Worm (Caenorhabditis elegans) whole organism, L4 larva: ENCODE data around the gene taf-7.2.

Source experiments
- D1046.2 ChIP-seq: fragments of 200-800 bp; sonication (Bioruptor generic); IDR thresholded peaks from 2 replicates; pipeline ENCODE4 v1.3.6; 2022; ENCODE audit warnings: missing genetic modification characterization, missing compliant biosample characterization
- F44E2.7 ChIP-seq: fragments of 200-800 bp; sonication (Bioruptor generic); IDR thresholded peaks from 2 replicates; pipeline ENCODE4 v2.1.2; 2022; ENCODE audit warnings: missing genetic modification characterization, missing compliant biosample characterization
- F49E8.2 ChIP-seq: sonication (generic microtip); optimal IDR thresholded peaks from 2 replicates; lab custom pipeline; 2016; ENCODE audit warnings: missing compliant biosample characterization, mild to moderate bottlenecking, missing genetic modification characterization, borderline replicate concordance
- R02D3.7 ChIP-seq: fragments of 150-350 bp; sonication (generic microtip); optimal IDR thresholded peaks from 3 replicates; lab custom pipeline; 2014; ENCODE audit warnings: missing biosample characterization, missing genetic modification characterization
- Y105C5A.15 ChIP-seq: fragments of 200-800 bp; sonication (Bioruptor generic); IDR thresholded peaks from 2 replicates; pipeline ENCODE4 v1.3.6; 2022; ENCODE audit warnings: missing genetic modification characterization, missing compliant biosample characterization
- Y48G9A.11 ChIP-seq: fragments of 200-800 bp; sonication (Bioruptor generic); IDR thresholded peaks from 2 replicates; pipeline ENCODE4 v1.3.6; 2022; ENCODE audit warnings: missing genetic modification reagents, missing genetic modification characterization, missing compliant biosample characterization
- aha-1 ChIP-seq: fragments of 150-350 bp; peaks from one replicate; lab custom pipeline; 2014; ENCODE audit warnings: missing biosample characterization, missing genetic modification characterization
- ama-1 ChIP-seq: fragments of 150-350 bp; optimal IDR thresholded peaks from 2 replicates; lab custom pipeline; 2014; ENCODE audit warnings: inconsistent platforms, mixed read lengths
- arid-1 ChIP-seq: fragments of 200-800 bp; sonication (Bioruptor generic); conservative IDR thresholded peaks from 2 replicates; pipeline ENCODE4 v1.3.6; 2022; ENCODE audit warnings: missing genetic modification reagents, missing genetic modification characterization, missing compliant biosample characterization
- ces-1 ChIP-seq: fragments of 150-350 bp; sonication (generic microtip); optimal IDR thresholded peaks from 4 replicates; lab custom pipeline; 2014; ENCODE audit warnings: missing biosample characterization, missing genetic modification reagents, missing genetic modification characterization
- cey-2 ChIP-seq: sonication (generic microtip); optimal IDR thresholded peaks from 3 replicates; lab custom pipeline; 2017; ENCODE audit warnings: missing genetic modification characterization, mild to moderate bottlenecking, missing compliant biosample characterization, antibody characterized with exemption, borderline replicate concordance; ENCODE audit not compliant: insufficient read depth
- daf-16 ChIP-seq, 3 experiments: sonication (generic microtip); optimal IDR thresholded peaks; 2 replicates each; lab custom pipeline; 2016 to 2017; ENCODE audit warnings: missing genetic modification characterization in 3 of 3, missing genetic modification reagents in 3 of 3, mild to moderate bottlenecking in 2 of 3, missing compliant biosample characterization in 2 of 3, missing biosample characterization in 1 of 3, moderate library complexity in 1 of 3
- dmd-6 ChIP-seq: fragments of 200-800 bp; sonication (Bioruptor generic); IDR thresholded peaks from 2 replicates; pipeline ENCODE4 v1.3.6; 2022; ENCODE audit warnings: missing genetic modification reagents, missing genetic modification characterization, missing compliant biosample characterization
- dmd-8 ChIP-seq: fragments of 200-800 bp; sonication (Bioruptor generic); IDR thresholded peaks from 2 replicates; pipeline ENCODE4 v1.3.6; 2022; ENCODE audit warnings: missing genetic modification characterization, missing compliant biosample characterization
- dpl-1 ChIP-seq: fragments of 150-350 bp; optimal IDR thresholded peaks from 2 replicates; lab custom pipeline; 2014; ENCODE audit warnings: missing biosample characterization, missing genetic modification reagents, missing genetic modification characterization
- dve-1 ChIP-seq: sonication (generic microtip); optimal IDR thresholded peaks from 2 replicates; lab custom pipeline; 2017; ENCODE audit warnings: antibody characterized with exemption, mild to moderate bottlenecking, missing genetic modification characterization, missing compliant biosample characterization; ENCODE audit not compliant: insufficient read depth
- fkh-10 ChIP-seq: fragments of 150-350 bp; optimal IDR thresholded peaks from 2 replicates; lab custom pipeline; 2014; ENCODE audit warnings: missing biosample characterization, missing genetic modification reagents, missing genetic modification characterization
- hif-1 ChIP-seq, 2 experiments: sonication (generic microtip); optimal IDR thresholded peaks; 2 replicates each; lab custom pipeline; 2016 to 2017; ENCODE audit warnings: missing compliant biosample characterization in 2 of 2, missing genetic modification characterization in 2 of 2, missing genetic modification reagents in 2 of 2, missing genotype in 2 of 2, mild to moderate bottlenecking in 1 of 2
- lim-7 ChIP-seq: fragments of 200-800 bp; sonication (Bioruptor generic); IDR thresholded peaks from 2 replicates; pipeline ENCODE4 v1.3.6; 2022; ENCODE audit warnings: missing genetic modification characterization, missing compliant biosample characterization
- lin-38 ChIP-seq: fragments of 200-800 bp; sonication (Bioruptor generic); IDR thresholded peaks from 2 replicates; pipeline ENCODE4 v1.3.6; 2022; ENCODE audit warnings: missing genetic modification reagents, missing genetic modification characterization, missing compliant biosample characterization
- mxl-2 ChIP-seq: fragments of 200-800 bp; sonication (Bioruptor generic); conservative IDR thresholded peaks from 2 replicates; pipeline ENCODE4 v1.3.6; 2022; ENCODE audit warnings: missing genetic modification reagents, missing genetic modification characterization, missing compliant biosample characterization
- mxl-3 ChIP-seq: fragments of 200-800 bp; sonication (Bioruptor generic); optimal IDR thresholded peaks from 2 replicates; lab custom pipeline; 2018; ENCODE audit warnings: mild to moderate bottlenecking, missing genetic modification characterization, missing compliant biosample characterization
- nhr-25 ChIP-seq: sonication (generic microtip); optimal IDR thresholded peaks from 2 replicates; lab custom pipeline; 2017; ENCODE audit warnings: missing genetic modification characterization, mild to moderate bottlenecking, missing compliant biosample characterization, antibody characterized with exemption, moderate library complexity, borderline replicate concordance; ENCODE audit not compliant: insufficient read depth
- nhr-28 ChIP-seq: fragments of 150-350 bp; optimal IDR thresholded peaks from 2 replicates; lab custom pipeline; 2014; ENCODE audit warnings: missing biosample characterization, missing genetic modification characterization
- pha-4 ChIP-seq, 2 experiments: fragments of 150-350 bp in 1 of 2; fragments of 200-800 bp in 1 of 2; sonication (Bioruptor generic) in 1 of 2; IDR thresholded peaks in 1 of 2; optimal IDR thresholded peaks in 1 of 2; 2 replicates each; pipeline versions ENCODE4 v1.3.6 to Lab custom; 2014 to 2022; ENCODE audit warnings: missing genetic modification characterization in 2 of 2, missing genetic modification reagents in 2 of 2, missing biosample characterization in 1 of 2, missing compliant biosample characterization in 1 of 2
- set-16 ChIP-seq: fragments of 200-800 bp; sonication (Bioruptor generic); IDR thresholded peaks from 2 replicates; pipeline ENCODE4 v1.3.6; 2022; ENCODE audit warnings: missing genetic modification reagents, missing genetic modification characterization, missing compliant biosample characterization
- tag-97 ChIP-seq: fragments of 200-800 bp; sonication (Bioruptor generic); IDR thresholded peaks from 2 replicates; pipeline ENCODE4 v1.3.6; 2022; ENCODE audit warnings: missing genetic modification characterization, missing compliant biosample characterization
- unc-130 ChIP-seq: sonication (generic microtip); optimal IDR thresholded peaks from 2 replicates; lab custom pipeline; 2016; ENCODE audit warnings: missing genetic modification reagents, missing genetic modification characterization, missing compliant biosample characterization
- vab-7 ChIP-seq: fragments of 200-800 bp; sonication (Bioruptor generic); IDR thresholded peaks from 2 replicates; pipeline ENCODE4 v1.3.6; 2022; ENCODE audit warnings: missing genetic modification reagents, missing genetic modification characterization, missing compliant biosample characterization

taf-7.2 gene

DNA sequence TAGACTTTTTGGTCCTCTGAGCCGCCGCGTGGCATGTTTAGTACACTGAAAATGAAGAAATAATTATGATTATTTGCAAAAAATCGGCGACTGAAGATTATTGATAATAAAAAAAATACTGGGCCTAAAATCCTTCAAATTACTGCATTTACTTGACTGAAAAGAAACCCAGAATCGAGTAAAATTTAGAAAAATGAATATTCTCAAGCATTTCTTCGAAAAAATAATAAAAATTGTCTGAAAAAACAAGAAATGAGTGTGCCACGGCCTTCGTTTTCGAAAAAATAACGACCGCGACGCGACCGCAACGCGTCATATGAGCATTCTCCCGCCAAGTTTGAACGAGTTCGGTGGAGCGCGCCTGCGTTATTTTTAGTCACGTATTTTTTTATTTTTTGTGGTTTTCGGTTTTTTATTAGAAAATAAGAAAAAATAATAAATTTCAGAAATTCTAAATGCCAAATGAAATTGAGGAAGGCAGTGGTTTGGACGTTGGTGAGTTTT, 14.7 kb upstream of the taf-7.2 start, which contains the start of the genes rsp-3 and spin-4 (continued):
- TF ChIP-seq hif-1 (tag; optimal IDR thresholded peaks at IDR 0.05; lab: Kevin White, UChicago) (peak in 1 of 2 experiments; percentile 69), dpl-1 (GFP tag; lab: Kevin White, UChicago) (peak; percentile 91), arid-1 (GFP tag; lab: Robert Waterston, UW) (no peak), dmd-6 (no peak), Y105C5A.15 (no peak), lim-7 (no peak)

DNA sequence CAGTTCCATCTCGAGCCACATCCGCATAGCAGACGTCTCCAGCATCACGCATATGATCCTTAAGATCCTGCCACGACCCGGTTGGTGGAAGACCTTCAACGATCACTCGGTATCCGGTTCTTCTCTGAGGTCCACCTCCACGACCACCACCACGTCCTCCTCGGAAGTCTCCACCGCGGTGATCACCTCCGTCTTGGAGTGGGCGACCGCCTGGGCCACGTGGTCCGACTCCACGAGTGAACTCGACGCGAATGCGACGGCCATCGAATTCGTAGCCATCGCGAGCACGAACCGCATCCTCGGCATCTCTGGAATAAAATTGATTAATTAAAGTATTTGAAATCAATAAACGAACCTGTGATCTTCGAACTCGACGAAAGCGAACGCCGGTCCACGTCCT, 14.2 kb upstream of the taf-7.2 start:
- TF ChIP-seq cey-2 (tag; lab: Kevin White, UChicago) (no peak), set-16 (GFP tag; lab: Robert Waterston, UW) (peak; percentile 81), D1046.2 (GFP tag; lab: Robert Waterston, UW) (0 out of 2 replicates have a peak, but pooled peaks have one; percentile 45), nhr-25 (tag; lab: Kevin White, UChicago) (no peak)

ce11 chrIII:12686457-12687250, 13.4 kb upstream of the taf-7.2 start:
- peak; percentile 43 for TF ChIP-seq lin-38 (GFP tag; lab: Robert Waterston, UW)
- peak; percentile 62; the same call in 1 of the 2 replicates for TF ChIP-seq Y48G9A.11 (GFP tag; lab: Robert Waterston, UW)
- 0 out of 2 replicates have a peak, but pooled peaks have one; percentile 28 for TF ChIP-seq pha-4 (GFP tag; IDR thresholded peaks at IDR 0.05; lab: Robert Waterston, UW)
- no peak for TF ChIP-seq pha-4 (tag; optimal IDR thresholded peaks at IDR 0.05; lab: Kevin White, UChicago)
- TF ChIP-seq arid-1 (GFP tag; lab: Robert Waterston, UW): 0 out of 2 replicates have a peak, but pooled peaks have one; percentile 16
- TF ChIP-seq fkh-10: no peak
- TF ChIP-seq tag-97 (GFP tag; lab: Robert Waterston, UW): no peak
- no peak for TF ChIP-seq F44E2.7 (GFP tag; lab: Robert Waterston, UW)
- TF ChIP-seq dmd-8 (GFP tag; lab: Robert Waterston, UW): 0 out of 2 replicates have a peak, but pooled peaks have one; percentile 32
- no peak for TF ChIP-seq nhr-28
- TF ChIP-seq ces-1 (GFP tag; lab: Kevin White, UChicago): no peak
- peak; percentile 70 for TF ChIP-seq set-16 (GFP tag; lab: Robert Waterston, UW)
- TF ChIP-seq mxl-3: no peak
- peak; percentile 64 for TF ChIP-seq aha-1
- TF ChIP-seq Y105C5A.15: 0 out of 2 replicates have a peak, but pooled peaks have one; percentile 42
- no peak for TF ChIP-seq F49E8.2 (tag; lab: Kevin White, UChicago)
- no peak for TF ChIP-seq unc-130

ce11 chrIII:12685372-12686298, 12.4 kb upstream of the taf-7.2 start:
- TF ChIP-seq Y48G9A.11 (GFP tag; lab: Robert Waterston, UW) (peak; percentile 50), D1046.2 (GFP tag; lab: Robert Waterston, UW) (0 out of 2 replicates have a peak, but pooled peaks have one; percentile 62), dpl-1 (GFP tag; lab: Kevin White, UChicago) (no peak), aha-1 (peak; percentile 58), daf-16 (GFP tag; optimal IDR thresholded peaks at IDR 0.05; lab: Kevin White, UChicago) (no peak), daf-16 (tag; optimal IDR thresholded peaks at IDR 0.05; lab: Kevin White, UChicago) (peak; percentile 3), ama-1 (peak; percentile 58)
- TF ChIP-seq, all 104 proteins: peak for 5

ce11 chrIII:12680266-12680665, 7.0 kb upstream of the taf-7.2 start:
- TF ChIP-seq mxl-2 (GFP tag; lab: Robert Waterston, UW) (no peak), dve-1 (tag; lab: Kevin White, UChicago) (no peak), vab-7 (no peak), R02D3.7 (no peak)
